Fruit fly (Drosophila melanogaster) whole organism, embryonic: ENCODE measurements around the gene Cyp4d20.

Source experiments
- Aef1 ChIP-seq: fragments of 200-800 bp; sonication (Bioruptor generic); IDR thresholded peaks from 3 replicates; pipeline ENCODE4 v1.3.6; 2022; ENCODE audit warnings: missing biosample characterization, missing genetic modification characterization
- BEAF-32 ChIP-seq: fragments of 200-800 bp; sonication (Bioruptor generic); optimal IDR thresholded peaks from 3 replicates; lab custom pipeline; 2017; ENCODE audit warnings: missing biosample characterization, missing genetic modification characterization, mild to moderate bottlenecking, moderate library complexity, missing genetic modification reagents
- CG10959 ChIP-seq: fragments of 200-800 bp; sonication (Bioruptor generic); IDR thresholded peaks from 2 replicates; pipeline ENCODE4 v1.3.6; 2022; ENCODE audit warnings: missing biosample characterization, missing genetic modification characterization
- CG13123 ChIP-seq: fragments of 200-800 bp; sonication (Bioruptor generic); optimal IDR thresholded peaks from 2 replicates; lab custom pipeline; 2016; ENCODE audit warnings: missing biosample characterization, missing genetic modification characterization
- CG13287 ChIP-seq: fragments of 200-800 bp; sonication (Bioruptor generic); IDR thresholded peaks from 2 replicates; pipeline ENCODE4 v1.3.6; 2022; ENCODE audit warnings: missing biosample characterization, missing genetic modification characterization; ENCODE audit not compliant: partially characterized antibody
- CG13424 ChIP-seq: fragments of 200-800 bp; sonication (Bioruptor generic); optimal IDR thresholded peaks from 2 replicates; lab custom pipeline; 2019; ENCODE audit warnings: missing biosample characterization, mild to moderate bottlenecking, missing genetic modification characterization, moderate library complexity
- CG13775 ChIP-seq: fragments of 200-800 bp; sonication (Bioruptor generic); optimal IDR thresholded peaks from 3 replicates; lab custom pipeline; 2017; ENCODE audit warnings: missing biosample characterization, mild to moderate bottlenecking, missing genetic modification characterization
- CG15479 ChIP-seq: fragments of 200-800 bp; sonication (Bioruptor generic); optimal IDR thresholded peaks from 3 replicates; lab custom pipeline; 2019; ENCODE audit warnings: missing biosample characterization, mild to moderate bottlenecking, missing genetic modification characterization, moderate library complexity
- CG15514 ChIP-seq: fragments of 200-800 bp; sonication (Bioruptor generic); optimal IDR thresholded peaks from 3 replicates; lab custom pipeline; 2017; ENCODE audit warnings: missing biosample characterization, missing genetic modification characterization, mild to moderate bottlenecking, moderate library complexity, missing genetic modification reagents
- CG16779 ChIP-seq: fragments of 200-800 bp; sonication (Bioruptor generic); IDR thresholded peaks from 2 replicates; pipeline ENCODE4 v1.3.6; 2022; ENCODE audit warnings: missing biosample characterization, missing genetic modification characterization
- CG17328 ChIP-seq: fragments of 200-800 bp; sonication (Bioruptor generic); IDR thresholded peaks from 2 replicates; pipeline ENCODE4 v1.3.6; 2022; ENCODE audit warnings: missing biosample characterization, missing genetic modification characterization
- CG17359 ChIP-seq: fragments of 200-800 bp; sonication (Bioruptor generic); optimal IDR thresholded peaks from 3 replicates; lab custom pipeline; 2018; ENCODE audit warnings: missing biosample characterization, mild to moderate bottlenecking, missing genetic modification characterization, moderate library complexity
- CG17568 ChIP-seq: fragments of 200-800 bp; sonication (Bioruptor generic); optimal IDR thresholded peaks from 2 replicates; lab custom pipeline; 2018; ENCODE audit warnings: missing biosample characterization, mild to moderate bottlenecking, missing genetic modification characterization, moderate library complexity
- CG17802 ChIP-seq: fragments of 200-800 bp; sonication (Bioruptor generic); optimal IDR thresholded peaks from 2 replicates; lab custom pipeline; 2018; ENCODE audit warnings: missing biosample characterization, mild to moderate bottlenecking, missing genetic modification characterization, moderate library complexity
- CG2199 ChIP-seq: fragments of 200-800 bp; sonication (Bioruptor generic); IDR thresholded peaks from 3 replicates; pipeline ENCODE4 v1.3.6; 2022; ENCODE audit warnings: missing biosample characterization, missing genetic modification characterization
- CG32772 ChIP-seq: fragments of 200-800 bp; sonication (Bioruptor generic); IDR thresholded peaks from 2 replicates; pipeline ENCODE4 v1.3.6; 2022; ENCODE audit warnings: missing biosample characterization, missing genetic modification characterization
- CG6689 ChIP-seq: fragments of 200-800 bp; sonication (Bioruptor generic); IDR thresholded peaks from 2 replicates; pipeline ENCODE4 v1.3.6; 2022; ENCODE audit warnings: missing biosample characterization, missing genetic modification characterization
- CG7839 ChIP-seq: fragments of 200-800 bp; sonication (Bioruptor generic); optimal IDR thresholded peaks from 3 replicates; lab custom pipeline; 2018; ENCODE audit warnings: missing biosample characterization, mild to moderate bottlenecking, missing genetic modification characterization, moderate library complexity
- CkIIα-i1 ChIP-seq: fragments of 200-800 bp; sonication (Bioruptor generic); IDR thresholded peaks from 2 replicates; pipeline ENCODE4 v1.3.6; 2022; ENCODE audit warnings: missing biosample characterization, missing genetic modification characterization
- D19A ChIP-seq: fragments of 200-800 bp; optimal IDR thresholded peaks from 3 replicates; lab custom pipeline; 2019; ENCODE audit warnings: missing biosample characterization, mild to moderate bottlenecking, missing genetic modification characterization, moderate library complexity
- Dfd ChIP-seq, 2 experiments: fragments of >200 bp; optimal IDR thresholded peaks; 2 replicates each; lab custom pipeline; 2017; ENCODE audit warnings: missing biosample characterization in 2 of 2, missing genetic modification characterization in 2 of 2
- Dip3 ChIP-seq: fragments of 200-800 bp; sonication (Bioruptor generic); optimal IDR thresholded peaks from 3 replicates; lab custom pipeline; 2016; ENCODE audit warnings: missing biosample characterization, missing genetic modification characterization
- Jarid2 ChIP-seq: fragments of 200-800 bp; sonication (Bioruptor generic); optimal IDR thresholded peaks from 3 replicates; lab custom pipeline; 2017; ENCODE audit warnings: mild to moderate bottlenecking, missing biosample characterization, missing genetic modification reagents, missing genetic modification characterization
- Mad ChIP-seq: fragments of 200-800 bp; sonication (Bioruptor generic); optimal IDR thresholded peaks from 2 replicates; lab custom pipeline; 2016; ENCODE audit warnings: missing biosample characterization, missing genetic modification characterization
- Med ChIP-seq: fragments of 200-800 bp; sonication (Bioruptor generic); peaks from one replicate; lab custom pipeline; 2016; ENCODE audit warnings: missing biosample characterization, missing genetic modification characterization, mild to moderate bottlenecking, inconsistent platforms, moderate library complexity
- NC2α ChIP-seq: fragments of 200-800 bp; sonication (Bioruptor generic); optimal IDR thresholded peaks from 2 replicates; lab custom pipeline; 2016; ENCODE audit warnings: missing biosample characterization, missing genetic modification characterization
- Sox102F ChIP-seq: fragments of 200-800 bp; sonication (Bioruptor generic); optimal IDR thresholded peaks from 2 replicates; lab custom pipeline; 2018; ENCODE audit warnings: missing biosample characterization, mild to moderate bottlenecking, missing genetic modification characterization, moderate library complexity
- Stat92E ChIP-seq, 3 experiments: fragments of >200 bp in 2 of 3; fragments of 200-800 bp in 1 of 3; sonication (Bioruptor generic) in 1 of 3; optimal IDR thresholded peaks; 2 replicates each; lab custom pipeline; 2017 to 2019; ENCODE audit warnings: missing biosample characterization in 3 of 3, missing genetic modification characterization in 3 of 3, mild to moderate bottlenecking in 1 of 3, moderate library complexity in 1 of 3
- ac ChIP-seq: fragments of 200-800 bp; sonication (Bioruptor generic); optimal IDR thresholded peaks from 3 replicates; lab custom pipeline; 2017; ENCODE audit warnings: missing biosample characterization, mild to moderate bottlenecking, missing genetic modification characterization
- caup ChIP-seq: fragments of 200-800 bp; sonication (Bioruptor generic); optimal IDR thresholded peaks from 3 replicates; lab custom pipeline; 2017; ENCODE audit warnings: missing biosample characterization, mild to moderate bottlenecking, missing genetic modification characterization, moderate library complexity; ENCODE audit not compliant: severe bottlenecking
- chinmo ChIP-seq: fragments of 200-800 bp; sonication (Bioruptor generic); IDR thresholded peaks from 4 replicates; pipeline ENCODE4 v1.3.6; 2022; ENCODE audit warnings: missing biosample characterization, missing genetic modification characterization; ENCODE audit not compliant: partially characterized antibody
- dati ChIP-seq: fragments of 200-800 bp; sonication (Bioruptor generic); IDR thresholded peaks from 2 replicates; pipeline ENCODE4 v1.3.6; 2022; ENCODE audit warnings: missing biosample characterization, missing genetic modification characterization
- dm ChIP-seq: fragments of 200-800 bp; sonication (Bioruptor generic); optimal IDR thresholded peaks from 3 replicates; lab custom pipeline; 2016; ENCODE audit warnings: missing biosample characterization, missing genetic modification characterization
- dpn ChIP-seq, 2 experiments: fragments of 200-800 bp; sonication (Bioruptor generic); optimal IDR thresholded peaks; 3 replicates each; lab custom pipeline; 2016; ENCODE audit warnings: missing biosample characterization in 2 of 2, missing genetic modification characterization in 2 of 2
- fd96Cb ChIP-seq: fragments of 200-800 bp; sonication (Bioruptor generic); optimal IDR thresholded peaks from 2 replicates; lab custom pipeline; 2018; ENCODE audit warnings: missing biosample characterization, mild to moderate bottlenecking, missing genetic modification characterization, moderate library complexity
- grn ChIP-seq: fragments of 200-800 bp; sonication (Bioruptor generic); optimal IDR thresholded peaks from 3 replicates; lab custom pipeline; 2017; ENCODE audit warnings: missing biosample characterization, missing genetic modification characterization
- h ChIP-seq: fragments of >200 bp; optimal IDR thresholded peaks from 2 replicates; lab custom pipeline; 2017
- hkb ChIP-seq, 2 experiments: fragments of 200-800 bp in 1 of 2; fragments of >200 bp in 1 of 2; sonication (Bioruptor generic) in 1 of 2; IDR thresholded peaks in 1 of 2; optimal IDR thresholded peaks in 1 of 2; 2 replicates each; pipeline versions ENCODE4 v1.3.6 to Lab custom; 2017 to 2022; ENCODE audit warnings: missing biosample characterization in 1 of 2, missing genetic modification characterization in 1 of 2
- klu ChIP-seq: fragments of 200-800 bp; sonication (Bioruptor generic); IDR thresholded peaks from 2 replicates; pipeline ENCODE4 v1.3.6; 2022; ENCODE audit warnings: missing biosample characterization, missing genetic modification characterization
- lbe ChIP-seq: fragments of 200-800 bp; sonication (Bioruptor generic); optimal IDR thresholded peaks from 2 replicates; lab custom pipeline; 2016; ENCODE audit warnings: missing biosample characterization, mild to moderate bottlenecking, missing genetic modification characterization
- nom ChIP-seq: fragments of 200-800 bp; sonication (Bioruptor generic); optimal IDR thresholded peaks from 2 replicates; lab custom pipeline; 2017; ENCODE audit warnings: missing biosample characterization, missing genetic modification characterization, mild to moderate bottlenecking, moderate library complexity, missing genetic modification reagents
- p53 ChIP-seq: fragments of 200-800 bp; sonication (Bioruptor generic); optimal IDR thresholded peaks from 2 replicates; lab custom pipeline; 2016; ENCODE audit warnings: missing biosample characterization, missing genetic modification characterization
- pnt ChIP-seq: fragments of 200-800 bp; sonication (Bioruptor generic); optimal IDR thresholded peaks from 3 replicates; lab custom pipeline; 2016; ENCODE audit warnings: missing biosample characterization, missing genetic modification characterization
- prd ChIP-seq, 3 experiments: fragments of >200 bp in 2 of 3; fragments of 200-800 bp in 1 of 3; sonication (Bioruptor generic) in 1 of 3; optimal IDR thresholded peaks in 2 of 3; IDR thresholded peaks in 1 of 3; 2 replicates in 2 of 3; 3 replicates in 1 of 3; pipeline versions ENCODE4 v1.3.6 to Lab custom; 2017 to 2022; ENCODE audit warnings: missing biosample characterization in 1 of 3, missing genetic modification characterization in 1 of 3
- pros ChIP-seq: fragments of 200-800 bp; sonication (Bioruptor generic); optimal IDR thresholded peaks from 3 replicates; lab custom pipeline; 2019; ENCODE audit warnings: missing biosample characterization, mild to moderate bottlenecking, missing genetic modification characterization, moderate library complexity
- run ChIP-seq: fragments of 200-800 bp; sonication (Bioruptor generic); optimal IDR thresholded peaks from 3 replicates; lab custom pipeline; 2018; ENCODE audit warnings: missing biosample characterization, mild to moderate bottlenecking, missing genetic modification characterization
- slbo ChIP-seq: fragments of 200-800 bp; sonication (Bioruptor generic); IDR thresholded peaks from 2 replicates; pipeline ENCODE4 v1.3.6; 2022; ENCODE audit warnings: missing biosample characterization, missing genetic modification characterization
- vvl ChIP-seq: fragments of 200-800 bp; sonication (Bioruptor generic); IDR thresholded peaks from 2 replicates; pipeline ENCODE4 v1.3.6; 2022; ENCODE audit warnings: missing biosample characterization, missing genetic modification characterization

The Cyp4d20 gene

DNA sequence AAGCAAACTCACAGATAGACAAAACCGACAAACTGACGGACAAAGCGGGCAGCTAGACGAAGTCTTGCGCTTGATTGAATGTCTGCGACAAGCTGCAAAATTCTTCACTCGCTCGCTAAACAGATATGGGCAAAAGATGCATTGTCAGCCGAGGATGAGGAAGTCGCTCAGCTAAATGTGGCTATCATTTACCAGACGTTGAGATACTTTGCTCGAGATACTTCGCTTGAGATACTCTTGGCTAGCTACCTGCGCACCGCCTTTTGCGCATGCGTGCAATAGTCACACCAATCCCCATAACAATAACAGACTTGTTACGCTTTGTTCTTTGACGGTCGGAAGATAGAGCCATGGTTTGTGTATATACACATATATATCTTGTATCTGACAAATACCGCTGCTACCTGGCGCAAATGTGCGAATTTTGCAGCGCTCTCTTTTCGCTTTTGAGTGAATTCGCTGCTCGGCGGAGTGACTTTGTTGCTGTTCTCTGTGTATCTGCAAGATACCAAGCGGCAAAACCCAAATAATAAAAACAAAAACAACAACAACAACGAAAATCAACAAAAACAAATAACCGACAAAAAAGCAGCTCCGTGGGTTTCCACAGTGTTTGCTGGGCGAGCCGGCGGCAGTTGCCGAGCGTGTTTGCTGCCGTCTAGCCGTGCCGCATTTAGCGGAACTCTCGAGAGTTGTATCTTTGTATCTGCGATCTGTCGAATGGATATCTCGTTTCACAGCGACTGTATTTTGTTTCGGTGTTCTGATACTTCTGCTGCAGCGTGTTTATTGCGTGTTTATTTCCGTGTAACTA is 39.4 kb downstream of the Cyp4d20 start (continued):
- TF ChIP-seq p53 (GFP tag; lab: Kevin White, UChicago) (no peak), pnt (GFP tag; lab: Kevin White, UChicago) (no peak), Dfd (GFP tag; optimal IDR thresholded peaks at IDR 0.05; lab: Kevin White, UChicago) (no peak), BEAF-32 (no peak), CG6689 (no peak), CG17328 (GFP tag; lab: Robert Waterston, UW) (no peak), chinmo (GFP tag; lab: Robert Waterston, UW) (peak; percentile 87; the same call in 3 of the 4 replicates), hkb (optimal IDR thresholded peaks at IDR 0.05; lab: Kevin White, UChicago) (no peak), hkb (GFP tag; IDR thresholded peaks at IDR 0.05; lab: Robert Waterston, UW) (no peak), run (tag; lab: Kevin White, UChicago) (no peak), prd (optimal IDR thresholded peaks at IDR 0.05; lab: Kevin White, UChicago) (no peak), prd (GFP tag; IDR thresholded peaks at IDR 0.05; lab: Robert Waterston, UW) (0 out of 3 replicates have a peak, but pooled peaks have one; percentile 14), Dip3 (GFP tag; lab: Kevin White, UChicago) (no peak), vvl (GFP tag; lab: Robert Waterston, UW) (peak; percentile 6; the same call in 1 of the 2 replicates), pros (peak; percentile 81), CG15479 (GFP tag; lab: Kevin White, UChicago) (peak; percentile 100), Aef1 (GFP tag; lab: Robert Waterston, UW) (0 out of 3 replicates have a peak, but pooled peaks have one; percentile 33), nom (peak; percentile 29), CG7839 (tag; lab: Kevin White, UChicago) (no peak), CG32772 (GFP tag; lab: Robert Waterston, UW) (no peak), klu (GFP tag; lab: Robert Waterston, UW) (no peak), CG16779 (no peak), CG15514 (GFP tag; lab: Kevin White, UChicago) (no peak), fd96Cb (tag; lab: Kevin White, UChicago) (no peak), caup (GFP tag; lab: Kevin White, UChicago) (no peak), dpn (GFP tag; optimal IDR thresholded peaks at IDR 0.05; lab: Kevin White, UChicago) (no peak), NC2α (GFP tag; lab: Kevin White, UChicago) (no peak), CG13775 (no peak), CG17359 (tag; lab: Kevin White, UChicago) (no peak), CG17802 (no peak), Sox102F (GFP tag; lab: Kevin White, UChicago) (no peak), ac (GFP tag; lab: Kevin White, UChicago) (no peak), Mad (GFP tag; lab: Kevin White, UChicago) (no peak), dm (GFP tag; lab: Kevin White, UChicago) (no peak), slbo (GFP tag; lab: Robert Waterston, UW) (no peak), Stat92E (GFP tag; optimal IDR thresholded peaks at IDR 0.05; lab: Kevin White, UChicago) (no peak), D19A (no peak), CG2199 (peak; percentile 91), dati (GFP tag; lab: Robert Waterston, UW) (no peak), CG10959 (GFP tag; lab: Robert Waterston, UW) (no peak), CkIIα-i1 (GFP tag; lab: Robert Waterston, UW) (no peak), CG13424 (tag; lab: Kevin White, UChicago) (no peak), Jarid2 (GFP tag; lab: Kevin White, UChicago) (peak; percentile 45), h (lab: Kevin White, UChicago) (no peak), Med (GFP tag; lab: Kevin White, UChicago) (peak; percentile 31), CG13123 (GFP tag; lab: Kevin White, UChicago) (no peak), CG13287 (GFP tag; lab: Robert Waterston, UW) (no peak), lbe (no peak), grn (peak; percentile 78), CG17568 (peak; percentile 28)
